Worm (Caenorhabditis elegans): ENCODE data around the gene T19D7.5.

- no peak for TF ChIP-seq ama-1 (optimal IDR thresholded peaks at IDR 0.05)
- TF ChIP-seq ceh-36 (tag; optimal IDR thresholded peaks at IDR 0.05): no peak
- TF ChIP-seq tbx-11 (GFP tag; IDR thresholded peaks at IDR 0.05): no peak
- TF ChIP-seq hnd-1 (tag; optimal IDR thresholded peaks at IDR 0.05): no peak
Observed at ce11 chrX:621190-621589, 44.8 kb downstream of the T19D7.5 start, which contains the start of gene unc-96.

All from whole organism, early embryonic.